Worm (Caenorhabditis elegans): ENCODE data around the gene csn-5.

The csn-5 gene

ce11 chrIV:5678044-5678443, 28.7 kb downstream of the csn-5 start, which contains the start of gene C55C3.4:
C55C3.4 (minus strand) TSS chrIV:5678144.
- no peak for TF ChIP-seq tbx-37 (GFP tag; conservative IDR thresholded peaks at IDR 0.05)
- TF ChIP-seq scrt-1 (GFP tag; IDR thresholded peaks at IDR 0.05): no peak
- TF ChIP-seq hnd-1 (tag; optimal IDR thresholded peaks at IDR 0.05): no peak
- no peak for TF ChIP-seq B0310.2 (tag; optimal IDR thresholded peaks at IDR 0.05)
- TF ChIP-seq F13C5.2 (tag; optimal IDR thresholded peaks at IDR 0.05): no peak
- TF ChIP-seq ceh-36 (tag; optimal IDR thresholded peaks at IDR 0.05): no peak
- no peak for TF ChIP-seq ceh-13 (GFP tag; optimal IDR thresholded peaks at IDR 0.05)
- no peak for TF ChIP-seq tbx-11 (GFP tag; IDR thresholded peaks at IDR 0.05)
- TF ChIP-seq ama-1 (optimal IDR thresholded peaks at IDR 0.05): no peak
- no peak for TF ChIP-seq hmg-4 (GFP tag; optimal IDR thresholded peaks at IDR 0.05)
- TF ChIP-seq ets-7 (tag; optimal IDR thresholded peaks at IDR 0.05): no peak
- TF ChIP-seq tra-4 (tag; optimal IDR thresholded peaks at IDR 0.05): no peak

DNA sequence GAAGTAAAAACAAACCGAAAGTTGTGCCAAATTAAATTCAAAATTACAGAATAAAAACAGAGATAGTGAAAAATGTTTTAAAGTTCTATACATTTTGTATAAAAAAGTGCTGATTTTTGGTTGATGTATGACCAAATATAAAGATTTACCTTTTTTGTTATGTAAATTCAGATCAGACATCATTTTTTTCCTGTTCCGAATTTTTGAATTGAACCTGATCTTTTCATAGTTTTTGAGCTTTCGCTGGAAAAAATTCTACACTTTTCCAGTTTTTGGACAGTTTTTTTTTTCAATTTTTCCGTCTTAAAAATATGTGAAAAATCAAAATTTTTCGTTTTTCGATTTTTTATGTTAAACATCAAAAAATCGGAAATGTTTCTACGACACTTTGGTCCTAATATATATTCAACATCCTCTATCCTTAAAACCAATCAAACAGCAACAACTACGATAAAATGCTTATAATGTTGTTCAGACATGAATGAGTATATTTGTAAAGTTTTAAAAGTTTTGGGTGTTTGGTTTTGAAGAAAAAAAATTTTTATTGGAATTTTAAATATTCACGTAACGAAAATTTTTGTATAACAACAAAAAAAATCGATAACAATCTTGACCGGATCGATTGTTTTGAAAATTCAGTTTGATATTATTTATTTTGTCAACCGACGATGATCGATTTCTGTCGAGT, 33.4 kb downstream of the csn-5 start, which contains the start of the genes C55C3.7 and C55C3.6:
Gene C55C3.7 (minus strand): TSS at position 101 of the 688 bp plus-strand sequence.
Gene C55C3.6 (plus strand): TSS at position 638 of the 688 bp plus-strand sequence.
- TF ChIP-seq tbx-11 (GFP tag; IDR thresholded peaks at IDR 0.05): no peak
- TF ChIP-seq pes-1 (GFP tag; IDR thresholded peaks at IDR 0.05): no peak
- TF ChIP-seq ama-1 (optimal IDR thresholded peaks at IDR 0.05): no peak
- TF ChIP-seq flt-1 (GFP tag; IDR thresholded peaks at IDR 0.05): no peak
- TF ChIP-seq aly-1 (tag; optimal IDR thresholded peaks at IDR 0.05): no peak
- TF ChIP-seq B0310.2 (tag; optimal IDR thresholded peaks at IDR 0.05): no peak
- TF ChIP-seq ceh-13 (GFP tag; optimal IDR thresholded peaks at IDR 0.05): no peak
- TF ChIP-seq hmbx-1 (tag; optimal IDR thresholded peaks at IDR 0.05): no peak
- TF ChIP-seq ets-7 (tag; optimal IDR thresholded peaks at IDR 0.05): no peak
- TF ChIP-seq tbx-37 (GFP tag; conservative IDR thresholded peaks at IDR 0.05): no peak
- no peak for TF ChIP-seq ceh-36 (tag; optimal IDR thresholded peaks at IDR 0.05)
- TF ChIP-seq sea-1 (GFP tag; conservative IDR thresholded peaks at IDR 0.05): no peak
- no peak for TF ChIP-seq scrt-1 (GFP tag; IDR thresholded peaks at IDR 0.05)
- no peak for TF ChIP-seq hmg-4 (GFP tag; optimal IDR thresholded peaks at IDR 0.05)
- no peak for TF ChIP-seq tra-4 (tag; optimal IDR thresholded peaks at IDR 0.05)
- no peak for TF ChIP-seq hnd-1 (tag; optimal IDR thresholded peaks at IDR 0.05)

DNA sequence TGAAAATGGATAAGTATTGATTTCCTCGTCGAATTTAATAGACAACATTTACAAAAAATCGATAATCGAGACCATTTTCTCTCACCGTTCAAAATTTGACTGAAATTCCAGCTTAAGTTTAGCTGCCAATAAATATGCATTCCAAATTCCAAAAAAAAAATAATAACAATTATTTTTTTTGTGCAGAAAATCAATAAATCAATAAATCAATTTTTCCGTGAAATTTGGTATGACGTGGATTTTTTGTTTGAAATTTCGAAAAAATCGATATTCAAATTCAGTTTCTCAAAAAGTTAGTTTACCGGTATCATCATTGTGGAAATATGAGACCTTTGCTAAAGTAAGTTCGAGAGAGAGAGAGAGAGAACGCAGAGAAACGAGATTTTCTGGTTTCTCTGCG, 35.7 kb downstream of the csn-5 start, which contains the start of gene C55C3.3:
Gene C55C3.3 (plus strand): TSS at position 274 of the 400 bp plus-strand sequence.
- no peak for TF ChIP-seq scrt-1 (GFP tag; IDR thresholded peaks at IDR 0.05)
- no peak for TF ChIP-seq ama-1 (optimal IDR thresholded peaks at IDR 0.05)
- TF ChIP-seq aly-1 (tag; optimal IDR thresholded peaks at IDR 0.05): no peak
- TF ChIP-seq tbx-11 (GFP tag; IDR thresholded peaks at IDR 0.05): no peak
- TF ChIP-seq pes-1 (GFP tag; IDR thresholded peaks at IDR 0.05): no peak
- TF ChIP-seq sea-1 (GFP tag; conservative IDR thresholded peaks at IDR 0.05): no peak
- TF ChIP-seq tbx-37 (GFP tag; conservative IDR thresholded peaks at IDR 0.05): no peak
- TF ChIP-seq ceh-13 (GFP tag; optimal IDR thresholded peaks at IDR 0.05): no peak
- no peak for TF ChIP-seq hmg-4 (GFP tag; optimal IDR thresholded peaks at IDR 0.05)
- no peak for TF ChIP-seq hnd-1 (tag; optimal IDR thresholded peaks at IDR 0.05)
- TF ChIP-seq ets-7 (tag; optimal IDR thresholded peaks at IDR 0.05): no peak
- no peak for TF ChIP-seq hmbx-1 (tag; optimal IDR thresholded peaks at IDR 0.05)
- no peak for TF ChIP-seq B0310.2 (tag; optimal IDR thresholded peaks at IDR 0.05)
- TF ChIP-seq flt-1 (GFP tag; IDR thresholded peaks at IDR 0.05): no peak
- no peak for TF ChIP-seq tra-4 (tag; optimal IDR thresholded peaks at IDR 0.05)
- no peak for TF ChIP-seq F13C5.2 (tag; optimal IDR thresholded peaks at IDR 0.05)
- TF ChIP-seq ceh-36 (tag; optimal IDR thresholded peaks at IDR 0.05): no peak

- no peak for TF ChIP-seq tbx-11 (GFP tag; IDR thresholded peaks at IDR 0.05)
- no peak for TF ChIP-seq flt-1 (GFP tag; IDR thresholded peaks at IDR 0.05)
- TF ChIP-seq ama-1 (optimal IDR thresholded peaks at IDR 0.05): no peak
- TF ChIP-seq hnd-1 (tag; optimal IDR thresholded peaks at IDR 0.05): no peak
- TF ChIP-seq scrt-1 (GFP tag; IDR thresholded peaks at IDR 0.05): no peak
- TF ChIP-seq tbx-37 (GFP tag; conservative IDR thresholded peaks at IDR 0.05): no peak
- no peak for TF ChIP-seq ceh-36 (tag; optimal IDR thresholded peaks at IDR 0.05)
- no peak for TF ChIP-seq ets-7 (tag; optimal IDR thresholded peaks at IDR 0.05)
- no peak for TF ChIP-seq pes-1 (GFP tag; IDR thresholded peaks at IDR 0.05)
- TF ChIP-seq ceh-13 (GFP tag; optimal IDR thresholded peaks at IDR 0.05): no peak
Measured at ce11 chrIV:5690386-5691080, 41.2 kb downstream of the csn-5 start, which contains the start of gene C55C3.8. C55C3.8 (plus strand) TSS chrIV:5691030.

ce11 chrIV:5691189-5691588, 41.9 kb downstream of the csn-5 start:
- TF ChIP-seq flt-1 (GFP tag; IDR thresholded peaks at IDR 0.05) (peak; percentile 49; the same call in 1 of the 2 replicates), tbx-37 (GFP tag; conservative IDR thresholded peaks at IDR 0.05) (peak; percentile 48; the same call in 1 of the 2 replicates)

- no peak for TF ChIP-seq tra-4 (tag; optimal IDR thresholded peaks at IDR 0.05)
- TF ChIP-seq flt-1 (GFP tag; IDR thresholded peaks at IDR 0.05): no peak
- TF ChIP-seq hnd-1 (tag; optimal IDR thresholded peaks at IDR 0.05): no peak
- TF ChIP-seq ceh-13 (GFP tag; optimal IDR thresholded peaks at IDR 0.05): no peak
- TF ChIP-seq hmg-4 (GFP tag; optimal IDR thresholded peaks at IDR 0.05): no peak
- TF ChIP-seq ets-7 (tag; optimal IDR thresholded peaks at IDR 0.05): no peak
- no peak for TF ChIP-seq pes-1 (GFP tag; IDR thresholded peaks at IDR 0.05)
- no peak for TF ChIP-seq aly-1 (tag; optimal IDR thresholded peaks at IDR 0.05)
- TF ChIP-seq ama-1 (optimal IDR thresholded peaks at IDR 0.05): no peak
Measured at ce11 chrIV:5700372-5700771, 51.0 kb downstream of the csn-5 start.
